Worm (Caenorhabditis elegans) whole organism, L1 larva: ENCODE data around the gene gna-1.

Source experiments
- C16A3.4 ChIP-seq: fragments of 150-350 bp; optimal IDR thresholded peaks from 2 replicates; lab custom pipeline; 2014; ENCODE audit warnings: missing biosample characterization, missing genetic modification characterization
- alr-1 ChIP-seq: fragments of 200-800 bp; sonication (Bioruptor generic); optimal IDR thresholded peaks from 2 replicates; lab custom pipeline; 2018; ENCODE audit warnings: borderline replicate concordance, mild to moderate bottlenecking, missing genetic modification characterization, missing compliant biosample characterization
- ama-1 ChIP-seq: fragments of 150-350 bp; optimal IDR thresholded peaks from 2 replicates; lab custom pipeline; 2014
- blmp-1 ChIP-seq: fragments of 150-350 bp; optimal IDR thresholded peaks from 2 replicates; lab custom pipeline; 2014; ENCODE audit warnings: missing biosample characterization, missing genetic modification characterization
- ceh-8 ChIP-seq: fragments of 200-800 bp; sonication (Bioruptor generic); optimal IDR thresholded peaks from 2 replicates; lab custom pipeline; 2018; ENCODE audit warnings: mild to moderate bottlenecking, missing genetic modification characterization, moderate library complexity, missing compliant biosample characterization
- ces-1 ChIP-seq: fragments of 150-350 bp; optimal IDR thresholded peaks from 2 replicates; lab custom pipeline; 2014; ENCODE audit warnings: missing biosample characterization, missing genetic modification reagents, missing genetic modification characterization
- dpl-1 ChIP-seq, 3 experiments: fragments of 150-350 bp in 2 of 3; sonication (generic microtip) in 1 of 3; optimal IDR thresholded peaks; 2 replicates each; lab custom pipeline; 2014 to 2017; ENCODE audit warnings: missing biosample characterization in 3 of 3, missing genetic modification characterization in 3 of 3, missing genetic modification reagents in 3 of 3
- dsc-1 ChIP-seq: sonication (generic microtip); optimal IDR thresholded peaks from 2 replicates; lab custom pipeline; 2016; ENCODE audit warnings: mild to moderate bottlenecking, missing genetic modification characterization, missing compliant biosample characterization
- efl-1 ChIP-seq, 4 experiments: fragments of 150-350 bp; optimal IDR thresholded peaks in 3 of 4; peaks in 1 of 4; 1 replicate in 1 of 4; 2 replicates in 3 of 4; lab custom pipeline; 2014; ENCODE audit warnings: missing biosample characterization in 2 of 4, missing genetic modification characterization in 2 of 4, missing genetic modification reagents in 2 of 4
- egl-13 ChIP-seq: sonication (generic microtip); optimal IDR thresholded peaks from 2 replicates; lab custom pipeline; 2016; ENCODE audit warnings: missing genotype, missing genetic modification reagents, missing genetic modification characterization, missing compliant biosample characterization
- egl-27 ChIP-seq, 2 experiments: fragments of 150-350 bp in 1 of 2; sonication (generic microtip); optimal IDR thresholded peaks; 3 replicates each; lab custom pipeline; 2017 to 2018; ENCODE audit warnings: missing biosample characterization in 2 of 2, missing genetic modification characterization in 2 of 2, missing genetic modification reagents in 2 of 2
- elt-2 ChIP-seq: sonication (generic microtip); optimal IDR thresholded peaks from 2 replicates; lab custom pipeline; 2016; ENCODE audit warnings: missing genetic modification characterization, mild to moderate bottlenecking, inconsistent platforms, missing compliant biosample characterization, missing genetic modification reagents
- elt-3 ChIP-seq, 6 experiments: fragments of 150-350 bp in 1 of 6; sonication (generic microtip); optimal IDR thresholded peaks; 2 replicates each; lab custom pipeline; 2017 to 2018; ENCODE audit warnings: missing biosample characterization in 6 of 6, missing genetic modification characterization in 6 of 6, inconsistent platforms in 1 of 6
- fkh-10 ChIP-seq: sonication (generic microtip); optimal IDR thresholded peaks from 2 replicates; lab custom pipeline; 2017; ENCODE audit warnings: missing biosample characterization, missing genetic modification reagents, missing genetic modification characterization
- fkh-8 ChIP-seq: sonication (generic microtip); optimal IDR thresholded peaks from 2 replicates; lab custom pipeline; 2016; ENCODE audit warnings: mild to moderate bottlenecking, missing genetic modification characterization, missing compliant biosample characterization
- hlh-17 ChIP-seq: fragments of 200-800 bp; sonication (Bioruptor generic); optimal IDR thresholded peaks from 2 replicates; lab custom pipeline; 2018; ENCODE audit warnings: missing genetic modification characterization, mild to moderate bottlenecking, missing compliant biosample characterization, moderate library complexity, borderline replicate concordance
- isw-1 ChIP-seq: fragments of 200-800 bp; sonication (Bioruptor generic); IDR thresholded peaks from 2 replicates; pipeline ENCODE4 v1.3.6; 2022; ENCODE audit warnings: missing genetic modification characterization, missing compliant biosample characterization
- lin-13 ChIP-seq: fragments of 150-350 bp; optimal IDR thresholded peaks from 2 replicates; lab custom pipeline; 2014; ENCODE audit warnings: missing biosample characterization, missing genetic modification reagents, missing genetic modification characterization
- lin-14 ChIP-seq: fragments of 200-800 bp; sonication (Bioruptor generic); optimal IDR thresholded peaks from 2 replicates; lab custom pipeline; 2018; ENCODE audit warnings: mild to moderate bottlenecking, missing genetic modification characterization, moderate library complexity, missing compliant biosample characterization
- lin-15B ChIP-seq: fragments of 150-350 bp; sonication (generic microtip); optimal IDR thresholded peaks from 3 replicates; lab custom pipeline; 2014; ENCODE audit warnings: missing biosample characterization, missing genetic modification characterization
- lin-35 ChIP-seq, 2 experiments: fragments of 150-350 bp; optimal IDR thresholded peaks; 2 replicates each; lab custom pipeline; 2014; ENCODE audit warnings: missing biosample characterization in 2 of 2, missing genetic modification characterization in 2 of 2, missing genetic modification reagents in 2 of 2
- lin-39 ChIP-seq: fragments of 150-350 bp; optimal IDR thresholded peaks from 2 replicates; lab custom pipeline; 2014; ENCODE audit warnings: missing biosample characterization, missing genetic modification reagents, missing genetic modification characterization
- lsy-2 ChIP-seq, 2 experiments: fragments of 150-350 bp; optimal IDR thresholded peaks; 2 replicates each; lab custom pipeline; 2014; ENCODE audit warnings: missing biosample characterization in 2 of 2, missing genetic modification characterization in 2 of 2
- mab-9 ChIP-seq: fragments of 200-800 bp; sonication (Bioruptor generic); IDR thresholded peaks from 2 replicates; pipeline ENCODE4 v1.3.6; 2022; ENCODE audit warnings: missing genetic modification reagents, missing genetic modification characterization, missing compliant biosample characterization
- mdl-1 ChIP-seq, 2 experiments: fragments of 150-350 bp; optimal IDR thresholded peaks; 2 replicates each; lab custom pipeline; 2014 to 2017; ENCODE audit warnings: missing biosample characterization in 2 of 2, missing genetic modification characterization in 2 of 2, inconsistent platforms in 1 of 2
- mef-2 ChIP-seq: fragments of 150-350 bp; optimal IDR thresholded peaks from 2 replicates; lab custom pipeline; 2014; ENCODE audit warnings: missing biosample characterization, missing genetic modification characterization
- nhr-19 ChIP-seq: fragments of 200-800 bp; sonication (Bioruptor generic); conservative IDR thresholded peaks from 2 replicates; pipeline ENCODE4 v1.3.6; 2022; ENCODE audit warnings: missing genetic modification characterization, missing compliant biosample characterization
- nhr-28 ChIP-seq: fragments of 150-350 bp; optimal IDR thresholded peaks from 2 replicates; lab custom pipeline; 2014; ENCODE audit warnings: missing biosample characterization, missing genetic modification characterization
- nhr-71 ChIP-seq: sonication (generic microtip); optimal IDR thresholded peaks from 2 replicates; lab custom pipeline; 2016; ENCODE audit warnings: mild to moderate bottlenecking, missing genetic modification characterization, moderate library complexity, missing compliant biosample characterization
- nhr-77 ChIP-seq: fragments of 150-350 bp; optimal IDR thresholded peaks from 2 replicates; lab custom pipeline; 2014; ENCODE audit warnings: missing biosample characterization, missing genetic modification characterization
- nhr-85 ChIP-seq: sonication (generic microtip); peaks from one replicate; lab custom pipeline; 2016; ENCODE audit warnings: missing genetic modification characterization, inconsistent platforms, missing compliant biosample characterization
- nhr-90 ChIP-seq: sonication (generic microtip); optimal IDR thresholded peaks from 2 replicates; lab custom pipeline; 2016; ENCODE audit warnings: mild to moderate bottlenecking, missing genetic modification characterization, missing compliant biosample characterization; ENCODE audit not compliant: poor library complexity
- pax-3 ChIP-seq: fragments of 200-800 bp; sonication (Bioruptor generic); optimal IDR thresholded peaks from 2 replicates; lab custom pipeline; 2018; ENCODE audit warnings: mild to moderate bottlenecking, missing genetic modification characterization, moderate library complexity, missing compliant biosample characterization
- sox-4 ChIP-seq: sonication (generic microtip); optimal IDR thresholded peaks from 2 replicates; lab custom pipeline; 2016; ENCODE audit warnings: missing genetic modification characterization, missing compliant biosample characterization
- sptf-1 ChIP-seq: fragments of 150-350 bp; optimal IDR thresholded peaks from 2 replicates; lab custom pipeline; 2014; ENCODE audit warnings: missing biosample characterization, missing genetic modification characterization
- sup-37 ChIP-seq: fragments of 200-800 bp; sonication (Bioruptor generic); optimal IDR thresholded peaks from 2 replicates; lab custom pipeline; 2018; ENCODE audit warnings: mild to moderate bottlenecking, missing genetic modification characterization, missing compliant biosample characterization
- tbx-2 ChIP-seq: sonication (generic microtip); optimal IDR thresholded peaks from 2 replicates; lab custom pipeline; 2016; ENCODE audit warnings: missing genetic modification characterization, missing compliant biosample characterization
- unc-130 ChIP-seq: fragments of 150-350 bp; optimal IDR thresholded peaks from 2 replicates; lab custom pipeline; 2017; ENCODE audit warnings: missing biosample characterization, missing genetic modification characterization, inconsistent platforms
- unc-30 ChIP-seq: sonication (generic microtip); optimal IDR thresholded peaks from 2 replicates; lab custom pipeline; 2017; ENCODE audit warnings: missing biosample characterization, missing genetic modification characterization
- unc-86 ChIP-seq: sonication (generic microtip); optimal IDR thresholded peaks from 2 replicates; lab custom pipeline; 2016; ENCODE audit warnings: missing genetic modification characterization, missing compliant biosample characterization
- zag-1 ChIP-seq: fragments of 150-350 bp; optimal IDR thresholded peaks from 2 replicates; lab custom pipeline; 2014; ENCODE audit warnings: missing biosample characterization, missing genetic modification characterization
- zip-4 ChIP-seq: fragments of 200-800 bp; sonication (Bioruptor generic); optimal IDR thresholded peaks from 2 replicates; lab custom pipeline; 2018; ENCODE audit warnings: mild to moderate bottlenecking, missing genetic modification characterization, moderate library complexity, missing compliant biosample characterization
- ztf-11 ChIP-seq, 2 experiments: sonication (generic microtip); optimal IDR thresholded peaks; 2 replicates each; lab custom pipeline; 2016 to 2017; ENCODE audit warnings: missing genetic modification characterization in 2 of 2, missing biosample characterization in 1 of 2, missing compliant biosample characterization in 1 of 2
- ztf-4 ChIP-seq: fragments of 150-350 bp; optimal IDR thresholded peaks from 2 replicates; lab custom pipeline; 2014; ENCODE audit warnings: missing biosample characterization, missing genetic modification characterization

gna-1 gene

DNA sequence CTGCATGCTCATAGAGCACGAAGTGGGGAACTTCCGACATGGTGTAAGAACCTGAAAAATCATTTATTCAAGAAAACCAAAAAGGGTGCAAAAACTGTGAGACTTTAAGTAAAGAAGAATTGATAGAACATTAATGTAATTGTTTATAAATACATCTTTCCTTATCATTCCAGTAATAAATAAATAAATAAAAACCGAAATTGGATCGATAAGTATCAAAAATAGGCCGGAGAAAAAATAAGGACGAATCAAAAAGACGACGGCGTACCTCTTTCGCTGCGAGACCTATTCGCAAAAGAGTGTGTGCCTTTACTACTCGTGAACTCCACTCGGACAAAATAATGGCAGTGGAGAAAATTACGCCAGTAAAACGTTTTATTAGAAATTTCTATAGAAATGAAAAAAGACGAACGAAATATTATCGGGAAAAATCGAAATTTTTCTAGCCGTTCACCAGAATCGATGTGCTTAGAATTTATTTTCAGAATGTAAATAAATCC is 33.0 kb upstream of the gna-1 start, which contains the start of gene nol-56 (continued):
- TF ChIP-seq dpl-1 (GFP tag; optimal IDR thresholded peaks at IDR 0.05; lab: Kevin White, UChicago): peak; percentile 81 to 86 (median 85)
- TF ChIP-seq nhr-77 (tag; lab: Kevin White, UChicago): peak; percentile 37
- no peak for TF ChIP-seq mef-2
- peak; percentile 85 for TF ChIP-seq sox-4 (tag; lab: Kevin White, UChicago)
- TF ChIP-seq pax-3 (tag; lab: Kevin White, UChicago): peak; percentile 49
- no peak for TF ChIP-seq zag-1 (tag; lab: Kevin White, UChicago)
- peak; percentile 87 for TF ChIP-seq C16A3.4 (tag; lab: Kevin White, UChicago)
- peak; percentile 51 for TF ChIP-seq lin-39 (tag; lab: Kevin White, UChicago)
- TF ChIP-seq ceh-8 (GFP tag; lab: Kevin White, UChicago): peak; percentile 54
- no peak for TF ChIP-seq nhr-28
- peak; percentile 85 for TF ChIP-seq unc-130 (tag; lab: Kevin White, UChicago)
- TF ChIP-seq ztf-11 (tag; optimal IDR thresholded peaks at IDR 0.05; lab: Kevin White, UChicago): peak in 1 of 2 experiments; percentile 86
- TF ChIP-seq isw-1 (GFP tag; lab: Robert Waterston, UW): peak; percentile 82
- peak; percentile 42 for TF ChIP-seq ztf-4
- peak; percentile 87 for TF ChIP-seq nhr-85 (tag; lab: Kevin White, UChicago)
- peak; percentile 87 for TF ChIP-seq lin-14 (GFP tag; lab: Kevin White, UChicago)
- TF ChIP-seq mdl-1 (tag; optimal IDR thresholded peaks at IDR 0.05; lab: Kevin White, UChicago): peak in 1 of 2 experiments; percentile 73
- peak; percentile 81 for TF ChIP-seq lin-13
- peak; percentile 84 for TF ChIP-seq nhr-19
- peak; percentile 87 to 93 for TF ChIP-seq lsy-2 (tag; optimal IDR thresholded peaks at IDR 0.05; lab: Kevin White, UChicago)
- TF ChIP-seq fkh-10 (GFP tag; lab: Kevin White, UChicago): no peak
- TF ChIP-seq hlh-17 (GFP tag; lab: Kevin White, UChicago): no peak
- no peak for TF ChIP-seq alr-1 (tag; lab: Kevin White, UChicago)
- TF ChIP-seq tbx-2: peak; percentile 89
- TF ChIP-seq dsc-1 (tag; lab: Kevin White, UChicago): peak; percentile 88
- no peak for TF ChIP-seq ces-1 (GFP tag; lab: Kevin White, UChicago)
- no peak for TF ChIP-seq sptf-1 (tag; lab: Kevin White, UChicago)
- peak; percentile 83 for TF ChIP-seq egl-13 (tag; lab: Kevin White, UChicago)
- TF ChIP-seq mab-9 (GFP tag; lab: Robert Waterston, UW): peak; percentile 62
- no peak for TF ChIP-seq egl-27 (tag; optimal IDR thresholded peaks at IDR 0.05; lab: Kevin White, UChicago)
- TF ChIP-seq elt-2: peak; percentile 58

DNA sequence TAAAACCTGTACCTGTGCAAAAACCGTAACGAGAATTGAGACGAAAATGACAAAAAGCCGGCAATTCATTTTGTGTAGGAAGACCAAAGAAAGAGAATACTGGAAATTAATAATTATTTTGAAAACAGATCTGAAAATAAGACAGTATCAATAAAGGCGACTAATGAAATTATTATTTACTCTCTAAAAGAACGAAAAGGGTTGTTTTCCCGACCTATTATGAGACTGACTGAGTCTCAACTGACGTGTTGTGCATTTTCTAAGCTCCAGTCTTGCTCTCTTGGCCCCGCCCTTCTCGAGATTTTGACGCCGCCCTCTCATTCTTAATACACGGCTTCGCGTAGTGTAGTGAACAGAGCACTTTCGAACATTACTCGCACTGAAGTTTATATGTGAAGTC is 30.1 kb upstream of the gna-1 start, which contains the start of gene K07C5.9:
K07C5.9 (minus strand) TSS at position 101 of the 400 bp plus-strand sequence.
- TF ChIP-seq nhr-71 (tag; lab: Kevin White, UChicago): no peak
- TF ChIP-seq efl-1 (optimal IDR thresholded peaks at IDR 0.05; lab: Kevin White, UChicago): no peak
- peak in 1 of 2 experiments; percentile 33 for TF ChIP-seq efl-1 (GFP tag; optimal IDR thresholded peaks at IDR 0.05 in 1 of 2; lab: Kevin White, UChicago)
- no peak for TF ChIP-seq sup-37 (GFP tag; lab: Kevin White, UChicago)

DNA sequence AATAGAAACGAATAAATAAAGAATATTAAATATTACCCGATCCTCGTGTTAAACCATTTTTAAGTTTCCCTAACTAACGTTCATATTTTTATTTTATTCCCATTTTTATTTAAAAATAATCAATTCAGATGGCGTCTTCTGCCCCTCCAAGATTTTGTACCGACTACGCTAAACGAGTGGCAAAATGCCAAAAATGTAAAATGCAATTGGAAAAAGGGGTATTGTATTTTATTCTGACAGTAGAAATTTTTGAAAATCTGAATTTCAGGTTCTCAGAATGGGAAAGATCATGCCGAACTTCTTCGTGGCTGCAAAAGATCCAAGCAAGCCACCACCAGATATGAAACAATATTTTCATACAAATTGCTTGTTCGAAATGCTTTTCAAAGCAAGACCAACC is 23.0 kb upstream of the gna-1 start, which contains the start of gene K07C5.3:
K07C5.3 (plus strand) TSS at position 129 of the 400 bp plus-strand sequence.
- no peak for TF ChIP-seq unc-30 (tag; lab: Kevin White, UChicago)
- TF ChIP-seq, all 84 proteins: peak for 0

DNA sequence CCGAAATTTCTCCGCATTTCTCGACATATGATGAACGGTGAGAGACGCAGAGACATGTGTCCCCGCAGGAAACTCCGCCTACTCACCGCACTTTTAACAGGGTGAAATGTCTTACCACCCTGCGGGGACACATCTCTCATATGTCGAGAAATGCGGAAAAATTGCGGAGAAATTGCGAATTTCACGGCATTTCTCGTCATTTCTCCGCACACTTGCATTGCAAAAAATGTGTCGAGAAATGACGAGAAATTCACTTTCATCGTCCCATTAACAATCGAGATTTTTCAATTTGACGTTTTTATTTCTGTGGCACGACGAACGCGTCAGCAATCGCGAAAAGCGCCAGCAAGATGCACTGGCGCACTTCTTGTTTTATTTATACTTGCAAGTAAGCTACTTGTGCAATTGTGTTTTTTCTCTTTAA is 22.0 kb upstream of the gna-1 start, which contains the start of gene K07C5.13:
K07C5.13 (plus strand) TSS at position 151 of the 424 bp plus-strand sequence.
- peak; percentile 61 for TF ChIP-seq blmp-1
- TF ChIP-seq mab-9 (GFP tag; lab: Robert Waterston, UW): peak; percentile 84
- TF ChIP-seq nhr-90 (tag; lab: Kevin White, UChicago): peak; percentile 81
- peak; percentile 24 for TF ChIP-seq fkh-8 (tag; lab: Kevin White, UChicago)
- TF ChIP-seq ama-1 (lab: Kevin White, UChicago): peak; percentile 5
- peak in 1 of 6 experiments; percentile 29 for TF ChIP-seq elt-3 (tag; optimal IDR thresholded peaks at IDR 0.05; lab: Kevin White, UChicago)
- peak in 1 of 2 experiments; percentile 64 for TF ChIP-seq ztf-11 (tag; optimal IDR thresholded peaks at IDR 0.05; lab: Kevin White, UChicago)
- TF ChIP-seq lin-15B: peak; percentile 42
- peak; percentile 62 for TF ChIP-seq zip-4 (GFP tag; lab: Kevin White, UChicago)
- TF ChIP-seq nhr-85 (tag; lab: Kevin White, UChicago): peak; percentile 85
- TF ChIP-seq mdl-1 (tag; optimal IDR thresholded peaks at IDR 0.05; lab: Kevin White, UChicago): peak in 1 of 2 experiments; percentile 18
- peak; percentile 74 for TF ChIP-seq isw-1 (GFP tag; lab: Robert Waterston, UW)
- TF ChIP-seq lin-35 (GFP tag; optimal IDR thresholded peaks at IDR 0.05; lab: Kevin White, UChicago): peak; percentile 38 to 76
- TF ChIP-seq ceh-8 (GFP tag; lab: Kevin White, UChicago): peak; percentile 19
- peak; percentile 44 to 72 (median 72) for TF ChIP-seq dpl-1 (GFP tag; optimal IDR thresholded peaks at IDR 0.05; lab: Kevin White, UChicago)
- TF ChIP-seq unc-86 (tag; lab: Kevin White, UChicago): peak; percentile 72
- TF ChIP-seq pax-3 (tag; lab: Kevin White, UChicago): peak; percentile 51
- peak; percentile 36 for TF ChIP-seq sox-4 (tag; lab: Kevin White, UChicago)
- peak; percentile 58 for TF ChIP-seq lin-13
